Worm (Caenorhabditis elegans) whole organism, young adult: Measurements from ENCODE around the gene F42A6.2.

Experiments used
- B0019.2 ChIP-seq: fragments of 200-800 bp; sonication (Bioruptor generic); conservative IDR thresholded peaks from 2 replicates; pipeline ENCODE4 v1.3.6; 2022; ENCODE audit warnings: missing genetic modification reagents, missing genetic modification characterization, missing compliant biosample characterization
- B0261.1 ChIP-seq: sonication (generic microtip); optimal IDR thresholded peaks from 2 replicates; lab custom pipeline; 2016; ENCODE audit warnings: mild to moderate bottlenecking, missing genetic modification characterization, moderate library complexity, missing compliant biosample characterization
- B0336.3 ChIP-seq: fragments of 200-800 bp; sonication (Bioruptor generic); IDR thresholded peaks from 2 replicates; pipeline ENCODE4 v1.3.6; 2022; ENCODE audit warnings: missing genetic modification characterization, missing compliant biosample characterization
- C17E4.6 ChIP-seq: fragments of 200-800 bp; sonication (Bioruptor generic); IDR thresholded peaks from 2 replicates; pipeline ENCODE4 v1.3.6; 2022; ENCODE audit warnings: missing genetic modification reagents, missing genetic modification characterization, missing compliant biosample characterization
- F22D6.2 ChIP-seq: sonication (generic microtip); optimal IDR thresholded peaks from 2 replicates; lab custom pipeline; 2016; ENCODE audit warnings: mild to moderate bottlenecking, missing genetic modification characterization, missing compliant biosample characterization
- F49E8.2 ChIP-seq: sonication (generic microtip); optimal IDR thresholded peaks from 3 replicates; lab custom pipeline; 2017; ENCODE audit warnings: missing genetic modification characterization, mild to moderate bottlenecking, missing compliant biosample characterization, antibody characterized with exemption, moderate library complexity; ENCODE audit not compliant: insufficient read depth
- F55B11.4 ChIP-seq: sonication (generic microtip); optimal IDR thresholded peaks from 2 replicates; lab custom pipeline; 2016; ENCODE audit warnings: missing compliant biosample characterization, missing genetic modification characterization, borderline replicate concordance; ENCODE audit not compliant: insufficient read depth
- F57C9.4 ChIP-seq: sonication (generic microtip); optimal IDR thresholded peaks from 2 replicates; lab custom pipeline; 2017; ENCODE audit warnings: mild to moderate bottlenecking, missing genetic modification characterization, missing compliant biosample characterization
- Y79H2A.3 ChIP-seq: fragments of 200-800 bp; sonication (Bioruptor generic); conservative IDR thresholded peaks from 2 replicates; pipeline ENCODE4 v1.3.6; 2022; ENCODE audit warnings: missing genetic modification reagents, missing genetic modification characterization, missing compliant biosample characterization
- Y95B8A.8 ChIP-seq: fragments of 200-800 bp; sonication (Bioruptor generic); IDR thresholded peaks from 2 replicates; pipeline ENCODE4 v1.3.6; 2022; ENCODE audit warnings: missing genetic modification reagents, missing genetic modification characterization, missing compliant biosample characterization
- aptf-2 ChIP-seq: fragments of 200-800 bp; sonication (Bioruptor generic); conservative IDR thresholded peaks from 2 replicates; pipeline ENCODE4 v1.3.6; 2022; ENCODE audit warnings: missing genetic modification reagents, missing genetic modification characterization, missing compliant biosample characterization
- atf-7 ChIP-seq: sonication (generic microtip); optimal IDR thresholded peaks from 2 replicates; lab custom pipeline; 2017; ENCODE audit warnings: mild to moderate bottlenecking, missing genetic modification characterization, missing compliant biosample characterization
- attf-6 ChIP-seq: fragments of 200-800 bp; sonication (Bioruptor generic); IDR thresholded peaks from 2 replicates; pipeline ENCODE4 v1.3.6; 2022; ENCODE audit warnings: missing genetic modification reagents, missing genetic modification characterization, missing compliant biosample characterization
- ceh-58 ChIP-seq: fragments of 200-800 bp; sonication (Bioruptor generic); IDR thresholded peaks from 2 replicates; pipeline ENCODE4 v1.3.6; 2022; ENCODE audit warnings: missing genetic modification characterization, missing compliant biosample characterization
- ceh-79 ChIP-seq: sonication (generic microtip); optimal IDR thresholded peaks from 2 replicates; lab custom pipeline; 2017; ENCODE audit warnings: mild to moderate bottlenecking, missing genetic modification characterization, missing compliant biosample characterization
- ceh-91 ChIP-seq: fragments of 200-800 bp; sonication (Bioruptor generic); IDR thresholded peaks from 2 replicates; pipeline ENCODE4 v1.3.6; 2022; ENCODE audit warnings: missing genetic modification reagents, missing genetic modification characterization, missing compliant biosample characterization
- dox-1 ChIP-seq: fragments of 200-800 bp; sonication (Bioruptor generic); IDR thresholded peaks from 2 replicates; pipeline ENCODE4 v1.3.6; 2022; ENCODE audit warnings: missing genetic modification reagents, missing genetic modification characterization, missing compliant biosample characterization
- egl-44 ChIP-seq: fragments of 200-800 bp; sonication (Bioruptor generic); IDR thresholded peaks from 2 replicates; pipeline ENCODE4 v1.3.6; 2022; ENCODE audit warnings: missing genetic modification reagents, missing genetic modification characterization, missing compliant biosample characterization
- hlh-26 ChIP-seq: fragments of 200-800 bp; sonication (Bioruptor generic); conservative IDR thresholded peaks from 2 replicates; pipeline ENCODE4 v1.3.6; 2022; ENCODE audit warnings: missing genetic modification reagents, missing genetic modification characterization, missing compliant biosample characterization
- hmg-1.2 ChIP-seq: fragments of 200-800 bp; sonication (Bioruptor generic); IDR thresholded peaks from 2 replicates; pipeline ENCODE4 v1.3.6; 2022; ENCODE audit warnings: missing genetic modification reagents, missing genetic modification characterization, missing compliant biosample characterization
- let-526 ChIP-seq: fragments of 200-800 bp; sonication (Bioruptor generic); IDR thresholded peaks from 2 replicates; pipeline ENCODE4 v1.3.6; 2022; ENCODE audit warnings: missing genetic modification reagents, missing genetic modification characterization, missing compliant biosample characterization
- lin-40 ChIP-seq: sonication (generic microtip); optimal IDR thresholded peaks from 2 replicates; lab custom pipeline; 2016; ENCODE audit warnings: missing genetic modification characterization, mild to moderate bottlenecking, missing compliant biosample characterization, missing genotype, missing genetic modification reagents
- lsl-1 ChIP-seq: fragments of 200-800 bp; sonication (Bioruptor generic); optimal IDR thresholded peaks from 2 replicates; lab custom pipeline; 2018; ENCODE audit warnings: mild to moderate bottlenecking, missing genetic modification characterization, moderate library complexity, missing compliant biosample characterization
- lsy-27 ChIP-seq: sonication (generic microtip); optimal IDR thresholded peaks from 2 replicates; lab custom pipeline; 2017; ENCODE audit warnings: missing genetic modification characterization, mild to moderate bottlenecking, missing compliant biosample characterization, antibody characterized with exemption, missing genotype, borderline replicate concordance; ENCODE audit not compliant: insufficient read depth
- madf-6 ChIP-seq: fragments of 200-800 bp; sonication (Bioruptor generic); IDR thresholded peaks from 2 replicates; pipeline ENCODE4 v1.3.6; 2022; ENCODE audit warnings: missing genetic modification reagents, missing genetic modification characterization, missing compliant biosample characterization
- madf-8 ChIP-seq: fragments of 200-800 bp; sonication (Bioruptor generic); conservative IDR thresholded peaks from 2 replicates; pipeline ENCODE4 v1.3.6; 2022; ENCODE audit warnings: missing genetic modification reagents, missing genetic modification characterization, missing compliant biosample characterization
- mes-4 ChIP-seq: sonication (generic microtip); optimal IDR thresholded peaks from 2 replicates; lab custom pipeline; 2016; ENCODE audit warnings: missing genotype, missing genetic modification characterization, missing compliant biosample characterization
- nfya-2 ChIP-seq: fragments of 200-800 bp; sonication (Bioruptor generic); IDR thresholded peaks from 2 replicates; pipeline ENCODE4 v1.3.6; 2022; ENCODE audit warnings: missing genetic modification reagents, missing genetic modification characterization, missing compliant biosample characterization
- nfyb-1 ChIP-seq: fragments of 200-800 bp; sonication (Bioruptor generic); IDR thresholded peaks from 2 replicates; pipeline ENCODE4 v1.3.6; 2022; ENCODE audit warnings: missing genetic modification reagents, missing genetic modification characterization, missing compliant biosample characterization
- nhr-90 ChIP-seq: sonication (generic microtip); optimal IDR thresholded peaks from 2 replicates; lab custom pipeline; 2016; ENCODE audit warnings: missing genotype, mild to moderate bottlenecking, missing genetic modification characterization, missing compliant biosample characterization
- sea-2 ChIP-seq: fragments of 200-800 bp; sonication (Bioruptor generic); IDR thresholded peaks from 2 replicates; pipeline ENCODE4 v1.3.6; 2022; ENCODE audit warnings: missing genetic modification characterization, missing compliant biosample characterization
- snpc-1.3 ChIP-seq: sonication (generic microtip); optimal IDR thresholded peaks from 2 replicates; lab custom pipeline; 2017; ENCODE audit warnings: missing genetic modification characterization, mild to moderate bottlenecking, missing compliant biosample characterization, antibody characterized with exemption, moderate library complexity, missing genotype, missing genetic modification reagents; ENCODE audit not compliant: insufficient read depth
- zfh-2 ChIP-seq: fragments of 200-800 bp; sonication (Bioruptor generic); conservative IDR thresholded peaks from 2 replicates; pipeline ENCODE4 v1.3.6; 2022; ENCODE audit warnings: missing genetic modification reagents, missing genetic modification characterization, missing compliant biosample characterization
- zim-3 ChIP-seq: sonication (generic microtip); optimal IDR thresholded peaks from 2 replicates; lab custom pipeline; 2017; ENCODE audit warnings: mild to moderate bottlenecking, missing genetic modification characterization, moderate library complexity, missing compliant biosample characterization
- ztf-6 ChIP-seq: fragments of 200-800 bp; sonication (Bioruptor generic); IDR thresholded peaks from 2 replicates; pipeline ENCODE4 v1.3.6; 2022; ENCODE audit warnings: missing genetic modification reagents, missing genetic modification characterization, missing compliant biosample characterization

F42A6.2 gene

ce11 chrIV:3349977-3350580 lies 8.8 kb downstream of the F42A6.2 start, which contains the start of gene elks-1:
TSS of gene elks-1 (minus strand) at chrIV:3350027.
- no peak for TF ChIP-seq sea-2 (GFP tag; lab: Robert Waterston, UW)
- peak; percentile 49; the same call in 1 of the 2 replicates for TF ChIP-seq hmg-1.2
- TF ChIP-seq snpc-1.3 (tag; lab: Kevin White, UChicago) = no peak
- no peak for TF ChIP-seq atf-7
- no peak for TF ChIP-seq lsl-1 (GFP tag; lab: Kevin White, UChicago)
- no peak for TF ChIP-seq F49E8.2 (tag; lab: Kevin White, UChicago)
- no peak for TF ChIP-seq Y79H2A.3 (GFP tag; lab: Robert Waterston, UW)

ce11 chrIV:3352019-3352418 lies 10.7 kb downstream of the F42A6.2 start:
- TF ChIP-seq ceh-91 (no peak), lsy-27 (no peak), hlh-26 (GFP tag; lab: Robert Waterston, UW) (no peak), B0336.3 (no peak)

DNA sequence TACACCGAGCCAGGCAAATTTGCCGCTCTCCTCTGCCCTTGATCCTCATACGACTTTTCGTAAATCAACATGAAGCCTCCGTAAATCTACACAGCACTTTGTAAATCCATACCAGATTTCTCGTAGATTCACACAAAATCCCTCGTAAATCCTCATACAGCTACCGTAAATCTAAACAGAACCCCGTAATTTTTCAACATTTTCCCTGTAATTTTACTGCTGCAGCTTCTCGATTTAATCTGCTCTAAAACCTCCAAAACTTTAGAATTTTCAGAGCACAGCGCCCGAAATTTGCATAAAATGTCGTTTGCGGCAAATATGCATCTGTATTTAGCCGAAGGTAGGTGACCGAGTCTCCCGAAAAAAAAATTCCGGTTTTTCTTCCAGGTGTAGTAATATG lies 13.5 kb downstream of the F42A6.2 start, which contains the start of gene F42A6.1:
TSS of gene F42A6.1 (plus strand) at position 301 of the 400 bp plus-strand sequence.
- TF ChIP-seq Y95B8A.8 (GFP tag; lab: Robert Waterston, UW) (no peak), mes-4 (tag; lab: Kevin White, UChicago) (no peak), zim-3 (tag; lab: Kevin White, UChicago) (no peak), nfya-2 (GFP tag; lab: Robert Waterston, UW) (no peak), Y79H2A.3 (GFP tag; lab: Robert Waterston, UW) (no peak), nhr-90 (tag; lab: Kevin White, UChicago) (no peak), dox-1 (GFP tag; lab: Robert Waterston, UW) (no peak), F49E8.2 (tag; lab: Kevin White, UChicago) (no peak), ceh-58 (no peak), madf-6 (GFP tag; lab: Robert Waterston, UW) (no peak), B0261.1 (tag; lab: Kevin White, UChicago) (no peak), B0019.2 (GFP tag; lab: Robert Waterston, UW) (no peak), ceh-79 (tag; lab: Kevin White, UChicago) (no peak), zfh-2 (GFP tag; lab: Robert Waterston, UW) (no peak), aptf-2 (GFP tag; lab: Robert Waterston, UW) (no peak), egl-44 (no peak), F22D6.2 (tag; lab: Kevin White, UChicago) (no peak), ztf-6 (no peak), lsl-1 (GFP tag; lab: Kevin White, UChicago) (no peak)

- no peak for TF ChIP-seq nfyb-1 (GFP tag; lab: Robert Waterston, UW)
- no peak for TF ChIP-seq attf-6 (GFP tag; lab: Robert Waterston, UW)
- no peak for TF ChIP-seq madf-8 (GFP tag; lab: Robert Waterston, UW)
- no peak for TF ChIP-seq F57C9.4 (tag; lab: Kevin White, UChicago)
- no peak for TF ChIP-seq let-526
- no peak for TF ChIP-seq F55B11.4 (tag; lab: Kevin White, UChicago)
- no peak for TF ChIP-seq lin-40 (tag; lab: Kevin White, UChicago)
- no peak for TF ChIP-seq C17E4.6 (GFP tag; lab: Robert Waterston, UW)
Observed at ce11 chrIV:3363221-3363620, 22.0 kb downstream of the F42A6.2 start, which contains the start of gene Y55H10A.2. TSS of gene Y55H10A.2 (plus strand) at chrIV:3363521.
